Worm (Caenorhabditis elegans): ENCODE data around the gene ify-1.

ify-1 gene

DNA sequence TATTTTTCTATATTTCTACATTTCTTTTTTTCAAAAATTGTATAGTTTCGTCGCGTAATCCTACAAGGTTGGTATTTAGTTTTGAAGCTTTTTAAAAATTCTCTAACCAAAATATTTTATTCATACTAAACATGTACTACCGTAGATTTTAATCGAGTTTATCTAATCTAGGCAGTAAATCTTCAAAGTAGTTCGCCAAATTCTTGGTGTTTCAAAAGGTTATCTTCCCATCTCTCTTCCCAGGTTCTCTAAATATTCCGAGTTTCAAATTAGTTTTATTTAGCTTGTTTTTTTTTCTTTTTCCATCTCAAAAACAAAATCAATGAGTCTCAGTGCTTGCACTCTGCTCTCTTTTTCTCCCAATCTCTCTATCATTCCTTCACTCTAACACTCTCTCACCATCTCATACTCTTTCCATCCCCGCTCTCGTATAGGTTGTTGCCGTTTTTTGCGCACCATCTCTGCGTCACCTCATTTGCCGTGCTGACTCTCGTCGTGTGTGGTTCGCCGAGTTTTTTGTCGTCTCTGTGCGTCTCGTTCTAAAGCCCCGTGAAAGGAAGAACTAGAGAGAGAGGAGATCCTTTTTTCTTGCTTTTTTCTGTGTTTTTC, 37.9 kb downstream of the ify-1 start (continued):
- peak; percentile 67 for TF ChIP-seq tbx-2 (tag; optimal IDR thresholded peaks at IDR 0.05)
- TF ChIP-seq pax-3 (tag; optimal IDR thresholded peaks at IDR 0.05), result no peak
- TF ChIP-seq alr-1 (tag; optimal IDR thresholded peaks at IDR 0.05; ENCODE audit: borderline replicate concordance), result no peak
- peak in 1 of 2 experiments; percentile 12 for TF ChIP-seq ztf-11 (tag; optimal IDR thresholded peaks at IDR 0.05)
- peak; percentile 16 for TF ChIP-seq ztf-4 (tag; optimal IDR thresholded peaks at IDR 0.05)
- TF ChIP-seq nhr-77 (tag; optimal IDR thresholded peaks at IDR 0.05), result peak; percentile 16
- peak; percentile 40 for TF ChIP-seq nhr-19 (GFP tag; conservative IDR thresholded peaks at IDR 0.05)
- TF ChIP-seq ceh-8 (GFP tag; optimal IDR thresholded peaks at IDR 0.05), result peak; percentile 20
- TF ChIP-seq ceh-88 (GFP tag; IDR thresholded peaks at IDR 0.05), result no peak
- peak; percentile 22 to 48 (median 45) for TF ChIP-seq dpl-1 (GFP tag; optimal IDR thresholded peaks at IDR 0.05)
- peak; percentile 35 for TF ChIP-seq dsc-1 (tag; optimal IDR thresholded peaks at IDR 0.05)
- no peak for TF ChIP-seq egl-27 (tag; optimal IDR thresholded peaks at IDR 0.05)
- no peak for TF ChIP-seq hpl-2 (GFP tag; optimal IDR thresholded peaks at IDR 0.05)
- TF ChIP-seq ces-1 (GFP tag; optimal IDR thresholded peaks at IDR 0.05), result no peak
- TF ChIP-seq unc-98 (GFP tag; IDR thresholded peaks at IDR 0.05), result no peak
- TF ChIP-seq nhr-71 (tag; optimal IDR thresholded peaks at IDR 0.05), result peak; percentile 81
- TF ChIP-seq mab-9 (GFP tag; IDR thresholded peaks at IDR 0.05), result peak; percentile 18; the same call in 1 of the 2 replicates
- no peak for TF ChIP-seq nhr-76 (tag; optimal IDR thresholded peaks at IDR 0.05)
- peak; percentile 27 for TF ChIP-seq mep-1 (tag; optimal IDR thresholded peaks at IDR 0.05)
- TF ChIP-seq unc-130 (tag; optimal IDR thresholded peaks at IDR 0.05), result no peak
- peak; percentile 65 for TF ChIP-seq skn-1 (tag; optimal IDR thresholded peaks at IDR 0.05)
- no peak for TF ChIP-seq unc-62 (GFP tag; optimal IDR thresholded peaks at IDR 0.05)
- TF ChIP-seq irx-1 (tag; optimal IDR thresholded peaks at IDR 0.05), result peak; percentile 49
- TF ChIP-seq lir-3 (tag; optimal IDR thresholded peaks at IDR 0.05; ENCODE audit: poor library complexity), result peak; percentile 26
- TF ChIP-seq fkh-8 (tag; optimal IDR thresholded peaks at IDR 0.05), result peak; percentile 69
- no peak for TF ChIP-seq tlp-1 (tag; optimal IDR thresholded peaks at IDR 0.05)
- TF ChIP-seq nhr-20 (tag; optimal IDR thresholded peaks at IDR 0.05), result peak; percentile 58
- TF ChIP-seq efl-1 (optimal IDR thresholded peaks at IDR 0.05), result peak; percentile 72 to 79
- peak; percentile 28 to 92 for TF ChIP-seq efl-1 (GFP tag; optimal IDR thresholded peaks at IDR 0.05 in 1 of 2)
- no peak for TF ChIP-seq Y116A8C.19 (tag; optimal IDR thresholded peaks at IDR 0.05; ENCODE audit: borderline replicate concordance)
- no peak for TF ChIP-seq C34B4.2 (tag; optimal IDR thresholded peaks at IDR 0.05)
- no peak for TF ChIP-seq unc-30 (tag; optimal IDR thresholded peaks at IDR 0.05)
- TF ChIP-seq pqm-1 (tag; optimal IDR thresholded peaks at IDR 0.05), result no peak
- TF ChIP-seq lin-14 (GFP tag; optimal IDR thresholded peaks at IDR 0.05), result peak; percentile 93
- peak; percentile 38 for TF ChIP-seq xbp-1 (tag; optimal IDR thresholded peaks at IDR 0.05)
- no peak for TF ChIP-seq ceh-63 (GFP tag; optimal IDR thresholded peaks at IDR 0.05)
- no peak for TF ChIP-seq nhr-11 (tag; optimal IDR thresholded peaks at IDR 0.05)
- TF ChIP-seq F16B12.6 (tag; optimal IDR thresholded peaks at IDR 0.05), result peak; percentile 22
- TF ChIP-seq unc-86 (tag; optimal IDR thresholded peaks at IDR 0.05), result peak; percentile 75
- TF ChIP-seq fkh-4 (tag; optimal IDR thresholded peaks at IDR 0.05; ENCODE audit: borderline replicate concordance), result no peak
- peak; percentile 35 for TF ChIP-seq nhr-90 (tag; optimal IDR thresholded peaks at IDR 0.05; ENCODE audit: poor library complexity)
- TF ChIP-seq aly-2 (tag; optimal IDR thresholded peaks at IDR 0.05), result no peak
- TF ChIP-seq isw-1 (GFP tag; IDR thresholded peaks at IDR 0.05), result peak; percentile 61
- no peak for TF ChIP-seq nhr-237 (tag; optimal IDR thresholded peaks at IDR 0.05)
- TF ChIP-seq lin-35 (GFP tag; optimal IDR thresholded peaks at IDR 0.05), result peak; percentile 66 to 70
- no peak for TF ChIP-seq nhr-12 (tag; optimal IDR thresholded peaks at IDR 0.05)
- TF ChIP-seq grh-1 (GFP tag; IDR thresholded peaks at IDR 0.05), result no peak
- no peak for TF ChIP-seq sup-37 (GFP tag; optimal IDR thresholded peaks at IDR 0.05)
- no peak for TF ChIP-seq pag-3 (tag; optimal IDR thresholded peaks at IDR 0.05; ENCODE audit: borderline replicate concordance, insufficient read depth)
- no peak for TF ChIP-seq zag-1 (tag; optimal IDR thresholded peaks at IDR 0.05)
- peak; percentile 86 for TF ChIP-seq nhr-85 (tag)
- TF ChIP-seq ceh-82 (tag; optimal IDR thresholded peaks at IDR 0.05), result peak; percentile 51 to 68 (median 61)
